Worm (Caenorhabditis elegans) whole organism, L4 larva: ENCODE results near the gene F28A10.13.
A peak's percentile ranks its signal among the peaks of the same experiment; 100 is the strongest.

Experiments
- R02D3.7 ChIP-seq: fragments of 150-350 bp; sonication (generic microtip); optimal IDR thresholded peaks from 3 replicates; lab custom pipeline; 2014; ENCODE audit warnings: missing biosample characterization, missing genetic modification characterization
- Y105C5A.15 ChIP-seq: fragments of 200-800 bp; sonication (Bioruptor generic); IDR thresholded peaks from 2 replicates; pipeline ENCODE4 v1.3.6; 2022; ENCODE audit warnings: missing genetic modification characterization, missing compliant biosample characterization
- Y5F2A.4 ChIP-seq: fragments of 200-800 bp; sonication (Bioruptor generic); optimal IDR thresholded peaks from 2 replicates; lab custom pipeline; 2018; ENCODE audit warnings: mild to moderate bottlenecking, missing genetic modification characterization, missing compliant biosample characterization
- Y75B8A.6 ChIP-seq: fragments of 200-800 bp; sonication (Bioruptor generic); IDR thresholded peaks from 2 replicates; pipeline ENCODE4 v1.3.6; 2022; ENCODE audit warnings: missing genetic modification reagents, missing genetic modification characterization, missing compliant biosample characterization
- aly-2 ChIP-seq: sonication (generic microtip); optimal IDR thresholded peaks from 2 replicates; lab custom pipeline; 2018; ENCODE audit warnings: missing biosample characterization, missing genetic modification characterization
- ceh-62 ChIP-seq: sonication (generic microtip); optimal IDR thresholded peaks from 2 replicates; lab custom pipeline; 2017; ENCODE audit warnings: missing biosample characterization, missing genetic modification characterization
- daf-16 ChIP-seq, 3 experiments: sonication (generic microtip); optimal IDR thresholded peaks; 2 replicates each; lab custom pipeline; 2016 to 2017; ENCODE audit warnings: missing genetic modification characterization in 3 of 3, missing genetic modification reagents in 3 of 3, mild to moderate bottlenecking in 2 of 3, missing compliant biosample characterization in 2 of 3, missing biosample characterization in 1 of 3, moderate library complexity in 1 of 3
- dmd-6 ChIP-seq: fragments of 200-800 bp; sonication (Bioruptor generic); IDR thresholded peaks from 2 replicates; pipeline ENCODE4 v1.3.6; 2022; ENCODE audit warnings: missing genetic modification reagents, missing genetic modification characterization, missing compliant biosample characterization
- dve-1 ChIP-seq: sonication (generic microtip); optimal IDR thresholded peaks from 2 replicates; lab custom pipeline; 2017; ENCODE audit warnings: antibody characterized with exemption, mild to moderate bottlenecking, missing genetic modification characterization, missing compliant biosample characterization; ENCODE audit not compliant: insufficient read depth
- fkh-10 ChIP-seq: fragments of 150-350 bp; optimal IDR thresholded peaks from 2 replicates; lab custom pipeline; 2014; ENCODE audit warnings: missing biosample characterization, missing genetic modification reagents, missing genetic modification characterization
- hlh-11 ChIP-seq: fragments of 200-800 bp; sonication (Bioruptor generic); optimal IDR thresholded peaks from 2 replicates; lab custom pipeline; 2018; ENCODE audit warnings: mild to moderate bottlenecking, missing genetic modification characterization, missing compliant biosample characterization
- lin-13 ChIP-seq: fragments of 150-350 bp; optimal IDR thresholded peaks from 2 replicates; lab custom pipeline; 2014; ENCODE audit warnings: missing biosample characterization, missing genetic modification reagents, missing genetic modification characterization
- madf-9 ChIP-seq: fragments of 200-800 bp; sonication (Bioruptor generic); conservative IDR thresholded peaks from 2 replicates; pipeline ENCODE4 v1.3.6; 2022; ENCODE audit warnings: missing genetic modification reagents, missing genetic modification characterization, missing compliant biosample characterization
- mep-1 ChIP-seq: fragments of 150-350 bp; sonication (generic microtip); optimal IDR thresholded peaks from 3 replicates; lab custom pipeline; 2014; ENCODE audit warnings: missing biosample characterization, missing genetic modification characterization
- mes-2 ChIP-seq: sonication (generic microtip); optimal IDR thresholded peaks from 2 replicates; lab custom pipeline; 2016; ENCODE audit warnings: missing genotype, mild to moderate bottlenecking, missing genetic modification characterization, missing compliant biosample characterization; ENCODE audit not compliant: poor library complexity, severe bottlenecking
- mxl-3 ChIP-seq: fragments of 200-800 bp; sonication (Bioruptor generic); optimal IDR thresholded peaks from 2 replicates; lab custom pipeline; 2018; ENCODE audit warnings: mild to moderate bottlenecking, missing genetic modification characterization, missing compliant biosample characterization
- nhr-237 ChIP-seq: sonication (generic microtip); optimal IDR thresholded peaks from 2 replicates; lab custom pipeline; 2017; ENCODE audit warnings: missing biosample characterization, missing genetic modification characterization
- nhr-25 ChIP-seq: sonication (generic microtip); optimal IDR thresholded peaks from 2 replicates; lab custom pipeline; 2017; ENCODE audit warnings: missing genetic modification characterization, mild to moderate bottlenecking, missing compliant biosample characterization, antibody characterized with exemption, moderate library complexity, borderline replicate concordance; ENCODE audit not compliant: insufficient read depth
- nhr-28 ChIP-seq: fragments of 150-350 bp; optimal IDR thresholded peaks from 2 replicates; lab custom pipeline; 2014; ENCODE audit warnings: missing biosample characterization, missing genetic modification characterization
- nhr-76 ChIP-seq: fragments of 150-350 bp; optimal IDR thresholded peaks from 2 replicates; lab custom pipeline; 2014; ENCODE audit warnings: missing biosample characterization, missing genetic modification characterization
- nhr-77 ChIP-seq: fragments of 150-350 bp; optimal IDR thresholded peaks from 2 replicates; lab custom pipeline; 2014; ENCODE audit warnings: missing biosample characterization, missing genetic modification characterization
- pha-4 ChIP-seq, 2 experiments: fragments of 150-350 bp in 1 of 2; fragments of 200-800 bp in 1 of 2; sonication (Bioruptor generic) in 1 of 2; IDR thresholded peaks in 1 of 2; optimal IDR thresholded peaks in 1 of 2; 2 replicates each; pipeline versions ENCODE4 v1.3.6 to Lab custom; 2014 to 2022; ENCODE audit warnings: missing genetic modification characterization in 2 of 2, missing genetic modification reagents in 2 of 2, missing biosample characterization in 1 of 2, missing compliant biosample characterization in 1 of 2
- php-3 ChIP-seq: fragments of 200-800 bp; sonication (Bioruptor generic); IDR thresholded peaks from 2 replicates; pipeline ENCODE4 v1.3.6; 2022; ENCODE audit warnings: missing genetic modification reagents, missing genetic modification characterization, missing compliant biosample characterization
- pqm-1 ChIP-seq: sonication (generic microtip); optimal IDR thresholded peaks from 2 replicates; lab custom pipeline; 2017; ENCODE audit warnings: missing biosample characterization, missing genetic modification characterization
- saeg-2 ChIP-seq: fragments of 200-800 bp; sonication (Bioruptor generic); IDR thresholded peaks from 2 replicates; pipeline ENCODE4 v1.3.6; 2022; ENCODE audit warnings: missing genetic modification reagents, missing genetic modification characterization, missing compliant biosample characterization
- set-16 ChIP-seq: fragments of 200-800 bp; sonication (Bioruptor generic); IDR thresholded peaks from 2 replicates; pipeline ENCODE4 v1.3.6; 2022; ENCODE audit warnings: missing genetic modification reagents, missing genetic modification characterization, missing compliant biosample characterization
- snpc-1.2 ChIP-seq: fragments of 200-800 bp; sonication (Bioruptor generic); IDR thresholded peaks from 2 replicates; pipeline ENCODE4 v1.3.6; 2022; ENCODE audit warnings: missing genetic modification reagents, missing genetic modification characterization, missing compliant biosample characterization
- snpc-4 ChIP-seq: fragments of 150-350 bp; optimal IDR thresholded peaks from 2 replicates; lab custom pipeline; 2014; ENCODE audit warnings: missing biosample characterization, missing genetic modification characterization
- tag-97 ChIP-seq: fragments of 200-800 bp; sonication (Bioruptor generic); IDR thresholded peaks from 2 replicates; pipeline ENCODE4 v1.3.6; 2022; ENCODE audit warnings: missing genetic modification characterization, missing compliant biosample characterization
- unc-62 ChIP-seq, 3 experiments: fragments of 150-350 bp in 1 of 3; sonication (generic microtip); optimal IDR thresholded peaks in 2 of 3; peaks in 1 of 3; 1 replicate in 1 of 3; 2 replicates in 2 of 3; lab custom pipeline; 2014 to 2017; ENCODE audit warnings: missing biosample characterization in 3 of 3, missing genetic modification characterization in 3 of 3, missing genetic modification reagents in 3 of 3, missing genotype in 1 of 3
- zag-1 ChIP-seq: fragments of 150-350 bp; optimal IDR thresholded peaks from 2 replicates; lab custom pipeline; 2014; ENCODE audit warnings: missing biosample characterization, missing genetic modification characterization
- zfp-3 ChIP-seq: fragments of 200-800 bp; sonication (Bioruptor generic); conservative IDR thresholded peaks from 2 replicates; pipeline ENCODE4 v1.3.6; 2022; ENCODE audit warnings: missing genetic modification reagents, missing genetic modification characterization, missing compliant biosample characterization

F28A10.13 gene

DNA sequence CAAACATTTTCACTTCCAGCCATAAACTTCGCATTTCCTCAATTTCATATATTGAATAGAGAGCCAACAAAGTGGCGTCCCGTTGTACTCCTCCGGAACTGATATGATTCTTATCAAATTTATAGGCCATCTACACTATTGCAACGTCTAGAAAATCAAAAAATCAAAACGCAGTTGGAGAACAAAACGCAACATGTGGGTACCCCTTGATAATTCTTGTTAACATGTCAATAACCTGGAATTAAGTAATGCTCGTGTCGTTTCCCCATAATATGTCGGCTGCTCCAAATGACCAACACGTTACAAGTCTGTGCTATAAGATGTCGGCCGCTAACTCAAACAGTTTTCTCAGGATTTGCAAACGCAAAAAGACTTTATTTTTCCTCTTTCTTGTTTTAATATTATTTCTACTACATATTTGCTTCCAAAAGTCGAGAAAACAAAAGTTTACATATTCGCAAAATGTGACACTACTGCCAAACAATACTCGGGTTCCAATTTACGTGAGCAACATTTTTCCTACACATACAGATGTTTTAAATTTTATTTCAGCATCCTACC, 32.1 kb downstream of the F28A10.13 start:
- TF ChIP-seq unc-62 (GFP tag; optimal IDR thresholded peaks at IDR 0.05 in 1 of 2; lab: Kevin White, UChicago): peak in 1 of 2 experiments; percentile 99
- no peak for TF ChIP-seq unc-62 (tag; optimal IDR thresholded peaks at IDR 0.05; lab: Kevin White, UChicago)
- no peak for TF ChIP-seq madf-9 (GFP tag; lab: Robert Waterston, UW)
- TF ChIP-seq pqm-1: peak; percentile 87
- no peak for TF ChIP-seq nhr-25 (tag; lab: Kevin White, UChicago)
- TF ChIP-seq Y75B8A.6 (GFP tag; lab: Robert Waterston, UW): no peak
- TF ChIP-seq snpc-4 (tag; lab: Kevin White, UChicago): no peak
- TF ChIP-seq nhr-28 (tag; lab: Kevin White, UChicago): peak; percentile 54
- TF ChIP-seq lin-13: peak; percentile 20
- TF ChIP-seq aly-2 (tag; lab: Kevin White, UChicago): no peak
- TF ChIP-seq dve-1: peak; percentile 9
- TF ChIP-seq nhr-77: peak; percentile 11
- no peak for TF ChIP-seq daf-16 (GFP tag; optimal IDR thresholded peaks at IDR 0.05; lab: Kevin White, UChicago)
- peak; percentile 42 for TF ChIP-seq daf-16 (tag; optimal IDR thresholded peaks at IDR 0.05; lab: Kevin White, UChicago)
- peak; percentile 71 for TF ChIP-seq dmd-6
- TF ChIP-seq hlh-11 (tag; lab: Kevin White, UChicago): peak; percentile 47
- no peak for TF ChIP-seq zag-1 (tag; lab: Kevin White, UChicago)
- TF ChIP-seq mep-1 (tag; lab: Kevin White, UChicago): no peak

DNA sequence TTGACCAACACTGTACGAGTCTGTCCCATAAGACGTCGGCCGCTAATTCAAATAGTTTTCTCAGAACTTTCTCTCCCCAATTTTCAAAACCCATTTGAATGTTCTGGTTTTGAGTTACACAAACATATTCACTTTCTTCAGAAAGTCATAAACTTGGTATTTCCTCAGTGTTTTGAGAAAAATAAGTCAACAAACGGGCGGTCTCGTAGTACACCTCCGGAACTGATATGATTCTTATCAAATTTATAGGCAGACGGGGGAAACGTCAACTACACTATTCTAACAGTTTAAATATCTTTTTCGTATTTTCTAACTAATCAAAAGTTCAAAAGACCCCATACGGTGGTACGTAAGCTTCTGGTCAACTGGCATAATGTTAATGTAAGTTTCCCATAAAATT, 35.6 kb downstream of the F28A10.13 start:
- peak; percentile 13 for TF ChIP-seq nhr-28 (tag; lab: Kevin White, UChicago)
- peak; percentile 57 for TF ChIP-seq pqm-1
- TF ChIP-seq mxl-3: no peak
- no peak for TF ChIP-seq daf-16 (GFP tag; optimal IDR thresholded peaks at IDR 0.05; lab: Kevin White, UChicago)
- TF ChIP-seq daf-16 (tag; optimal IDR thresholded peaks at IDR 0.05; lab: Kevin White, UChicago): peak; percentile 37
- TF ChIP-seq unc-62 (GFP tag; optimal IDR thresholded peaks at IDR 0.05 in 1 of 2; lab: Kevin White, UChicago): peak in 1 of 2 experiments; percentile 73
- no peak for TF ChIP-seq unc-62 (tag; optimal IDR thresholded peaks at IDR 0.05; lab: Kevin White, UChicago)
- TF ChIP-seq nhr-77: peak; percentile 18
- peak; percentile 15; the same call in 1 of the 2 replicates for TF ChIP-seq dmd-6
- peak; percentile 4 for TF ChIP-seq hlh-11 (tag; lab: Kevin White, UChicago)
- no peak for TF ChIP-seq snpc-1.2 (GFP tag; lab: Robert Waterston, UW)

DNA sequence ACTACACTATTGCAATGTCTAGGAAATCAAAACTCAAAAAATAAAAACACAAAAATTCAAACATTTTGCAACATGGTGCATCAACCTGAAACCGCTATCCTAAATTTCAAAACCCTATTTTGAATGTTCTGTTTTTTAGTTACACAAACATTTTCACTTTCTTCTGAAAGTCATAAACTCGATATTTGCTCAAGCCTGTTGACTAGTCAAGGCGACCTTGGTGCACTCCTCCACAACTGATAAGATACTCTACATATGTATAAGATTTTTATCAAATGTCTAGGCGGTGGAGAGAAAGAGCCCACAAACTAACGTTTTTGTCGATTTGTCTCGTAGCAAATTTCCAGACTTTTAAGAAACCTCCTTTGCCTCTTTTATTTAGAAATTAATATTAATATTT, 39.4 kb downstream of the F28A10.13 start, which contains the start of gene T07D3.4:
Gene T07D3.4 (plus strand): TSS at position 286 of the 400 bp plus-strand sequence.
- TF ChIP-seq hlh-11 (tag; lab: Kevin White, UChicago): peak; percentile 54
- no peak for TF ChIP-seq fkh-10 (GFP tag; lab: Kevin White, UChicago)
- TF ChIP-seq R02D3.7: no peak
- TF ChIP-seq nhr-28 (tag; lab: Kevin White, UChicago): peak; percentile 70
- TF ChIP-seq php-3 (GFP tag; lab: Robert Waterston, UW): no peak
- no peak for TF ChIP-seq nhr-237 (tag; lab: Kevin White, UChicago)
- peak; percentile 67 for TF ChIP-seq pqm-1
- TF ChIP-seq dmd-6: peak; percentile 51; the same call in 1 of the 2 replicates
- no peak for TF ChIP-seq Y5F2A.4 (GFP tag; lab: Kevin White, UChicago)
- TF ChIP-seq mes-2 (tag; lab: Kevin White, UChicago): no peak
- TF ChIP-seq daf-16 (GFP tag; optimal IDR thresholded peaks at IDR 0.05; lab: Kevin White, UChicago): no peak
- peak; percentile 90 for TF ChIP-seq daf-16 (tag; optimal IDR thresholded peaks at IDR 0.05; lab: Kevin White, UChicago)
- TF ChIP-seq nhr-77: peak; percentile 37
- TF ChIP-seq dve-1: peak; percentile 29
- TF ChIP-seq saeg-2 (GFP tag; lab: Robert Waterston, UW): no peak
- no peak for TF ChIP-seq pha-4 (GFP tag; IDR thresholded peaks at IDR 0.05; lab: Robert Waterston, UW)
- no peak for TF ChIP-seq pha-4 (tag; optimal IDR thresholded peaks at IDR 0.05; lab: Kevin White, UChicago)
- no peak for TF ChIP-seq ceh-62 (tag; lab: Kevin White, UChicago)
- TF ChIP-seq Y105C5A.15: no peak
- TF ChIP-seq tag-97 (GFP tag; lab: Robert Waterston, UW): no peak
- no peak for TF ChIP-seq nhr-76 (tag; lab: Kevin White, UChicago)
- TF ChIP-seq zfp-3: no peak
- TF ChIP-seq set-16: no peak
- TF ChIP-seq, all 104 proteins: peak for 7
